Fruit fly (Drosophila melanogaster) whole organism, embryonic: ENCODE measurements around the gene CG6830.

Source experiments
- CG13624 ChIP-seq: fragments of 200-800 bp; sonication (Bioruptor generic); optimal IDR thresholded peaks from 2 replicates; lab custom pipeline; 2016; ENCODE audit warnings: missing biosample characterization, missing genetic modification characterization
- CG43689 ChIP-seq: fragments of 200-800 bp; sonication (Bioruptor generic); IDR thresholded peaks from 2 replicates; pipeline ENCODE4 v1.3.6; 2022; ENCODE audit warnings: missing biosample characterization, missing genetic modification characterization
- CG7839 ChIP-seq: fragments of 200-800 bp; sonication (Bioruptor generic); optimal IDR thresholded peaks from 3 replicates; lab custom pipeline; 2018; ENCODE audit warnings: missing biosample characterization, mild to moderate bottlenecking, missing genetic modification characterization, moderate library complexity
- Dek ChIP-seq: fragments of 200-800 bp; sonication (Bioruptor generic); optimal IDR thresholded peaks from 3 replicates; lab custom pipeline; 2019; ENCODE audit warnings: missing biosample characterization, mild to moderate bottlenecking, missing genetic modification characterization, moderate library complexity
- Hmx ChIP-seq: fragments of 200-800 bp; sonication (Bioruptor generic); optimal IDR thresholded peaks from 2 replicates; lab custom pipeline; 2016; ENCODE audit warnings: missing biosample characterization, missing genetic modification characterization
- ase ChIP-seq: fragments of 200-800 bp; sonication (Bioruptor generic); IDR thresholded peaks from 3 replicates; pipeline ENCODE4 v1.3.6; 2022; ENCODE audit warnings: missing biosample characterization, missing genetic modification characterization
- croc ChIP-seq: fragments of 200-800 bp; sonication (Bioruptor generic); conservative IDR thresholded peaks from 3 replicates; pipeline ENCODE4 v1.3.6; 2022; ENCODE audit warnings: missing biosample characterization, missing genetic modification characterization
- phol ChIP-seq: fragments of 200-800 bp; sonication (Bioruptor generic); optimal IDR thresholded peaks from 3 replicates; lab custom pipeline; 2018; ENCODE audit warnings: missing biosample characterization, mild to moderate bottlenecking, missing genetic modification characterization, moderate library complexity
- psq ChIP-seq: fragments of 200-800 bp; sonication (Bioruptor generic); optimal IDR thresholded peaks from 2 replicates; lab custom pipeline; 2017; ENCODE audit warnings: missing biosample characterization, missing genetic modification characterization
- vvl ChIP-seq: fragments of 200-800 bp; sonication (Bioruptor generic); IDR thresholded peaks from 2 replicates; pipeline ENCODE4 v1.3.6; 2022; ENCODE audit warnings: missing biosample characterization, missing genetic modification characterization

DNA sequence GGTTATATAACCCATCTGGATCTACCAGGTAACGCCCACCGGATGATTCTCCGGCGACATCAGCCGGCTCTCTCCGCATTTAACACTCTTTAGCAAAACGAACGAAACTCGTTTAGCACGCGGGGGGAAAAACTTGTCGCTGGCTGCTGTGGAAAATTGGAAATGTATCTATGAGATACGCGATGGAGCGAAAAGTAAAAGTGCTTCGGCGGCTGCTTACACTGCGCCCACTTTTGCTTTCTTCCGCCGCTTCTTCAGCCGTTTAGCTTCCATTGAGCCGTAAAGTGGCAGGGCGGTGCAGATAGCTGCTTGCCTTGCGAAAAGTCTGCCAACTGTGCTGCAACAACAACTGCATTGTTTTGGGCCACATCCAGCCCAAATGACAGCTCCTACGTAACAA is 23.0 kb downstream of the CG6830 start:
- TF ChIP-seq phol (tag; lab: Kevin White, UChicago) (no peak), CG7839 (tag; lab: Kevin White, UChicago) (no peak), psq (no peak), ase (no peak), CG13624 (GFP tag; lab: Kevin White, UChicago) (no peak), Hmx (GFP tag; lab: Kevin White, UChicago) (no peak), CG43689 (GFP tag; lab: Robert Waterston, UW) (no peak), vvl (GFP tag; lab: Robert Waterston, UW) (no peak), Dek (no peak), croc (GFP tag; lab: Robert Waterston, UW) (no peak)
